Worm (Caenorhabditis elegans): ENCODE measurements around the gene W05E10.2.

DNA sequence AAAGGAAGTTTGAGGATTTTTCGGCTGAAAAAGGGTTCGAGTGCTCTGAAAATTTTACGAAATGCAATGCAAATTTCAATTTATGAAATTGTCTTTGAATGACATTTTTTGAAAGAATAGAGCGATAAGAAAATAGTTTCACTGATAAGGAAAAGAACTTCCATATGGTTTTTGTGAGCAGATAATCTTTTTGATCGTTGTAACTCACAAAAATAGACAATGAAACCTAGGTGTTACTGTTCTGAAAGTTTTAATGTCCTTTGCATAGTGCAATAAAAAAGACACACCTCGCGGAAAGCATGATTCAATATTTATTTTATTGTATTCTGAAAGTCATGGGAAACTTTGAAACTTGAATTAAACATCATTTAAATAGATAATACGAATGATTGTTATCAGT, 30.0 kb downstream of the W05E10.2 start:
- TF ChIP-seq lin-13 (tag; optimal IDR thresholded peaks at IDR 0.05): no peak
- no peak for TF ChIP-seq unc-62 (GFP tag; optimal IDR thresholded peaks at IDR 0.05)
- no peak for TF ChIP-seq elt-3 (tag; optimal IDR thresholded peaks at IDR 0.05)
- no peak for TF ChIP-seq drap-1 (GFP tag; optimal IDR thresholded peaks at IDR 0.05)

Data from whole organism, mixed stage, embryonic.